Fruit fly (Drosophila melanogaster): ENCODE results near the gene CG7530.
A peak's percentile ranks its signal among the peaks of the same experiment; 100 is the strongest.

CG7530 gene

DNA sequence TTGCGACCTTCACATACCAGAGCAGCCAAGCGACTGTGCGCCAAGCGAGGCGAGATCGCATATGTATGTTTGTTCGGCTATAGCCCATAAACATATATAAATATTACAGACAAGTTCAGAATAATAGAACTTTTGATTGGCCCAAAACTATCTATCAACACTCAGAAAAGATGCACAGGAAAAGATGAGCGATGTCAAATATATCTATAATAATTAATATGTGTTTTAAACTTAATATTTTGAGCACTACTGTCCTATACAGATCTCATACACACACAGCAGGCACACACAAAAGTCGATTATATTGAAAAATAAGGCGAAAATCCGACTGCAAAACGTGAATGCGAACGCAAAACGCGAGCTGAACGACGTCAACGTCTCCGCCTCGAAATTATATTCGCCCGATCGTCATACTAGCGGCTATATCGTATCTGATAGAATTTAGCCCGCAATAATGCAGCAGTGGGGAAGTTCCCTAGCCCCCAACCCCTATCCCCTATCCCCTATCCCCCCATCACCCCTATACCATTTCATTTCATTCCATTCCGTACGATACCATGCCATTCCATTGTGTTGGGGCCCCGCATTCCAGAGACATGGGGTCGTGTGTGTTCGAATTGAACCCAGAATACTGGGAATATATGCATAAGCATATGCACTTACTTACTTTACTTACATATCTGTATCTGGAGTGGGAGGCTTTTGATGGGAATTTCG is 19.7 kb downstream of the CG7530 start (continued):
- TF ChIP-seq Dfd (GFP tag; optimal IDR thresholded peaks at IDR 0.05) (no peak), Hr83 (GFP tag; optimal IDR thresholded peaks at IDR 0.05; ENCODE audit: poor library complexity, severe bottlenecking) (no peak)

DNA sequence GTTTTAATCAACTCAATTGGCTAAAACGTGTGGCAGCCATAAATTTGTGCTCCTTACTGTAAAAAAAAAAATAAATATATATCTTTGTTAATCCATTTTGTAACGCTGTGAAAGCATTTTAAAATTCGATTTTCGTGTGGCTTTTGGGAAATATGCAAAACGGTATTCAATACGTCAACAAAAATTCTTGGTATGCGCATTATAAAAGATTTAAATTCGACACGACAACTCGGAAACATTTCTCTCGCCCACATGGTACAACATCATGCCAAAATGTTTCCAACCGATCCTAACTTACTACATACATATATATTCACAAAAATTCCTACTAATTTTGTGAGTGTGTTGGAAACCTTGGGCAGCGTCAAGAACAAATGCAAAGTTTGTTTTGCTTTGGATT is 20.6 kb downstream of the CG7530 start:
- no peak for TF ChIP-seq lola (GFP tag; optimal IDR thresholded peaks at IDR 0.05)
- no peak for TF ChIP-seq dl (GFP tag; optimal IDR thresholded peaks at IDR 0.05; ENCODE audit: insufficient read depth in 1 of 2, partially characterized antibody in 2 of 2)
- TF ChIP-seq Mio (GFP tag; optimal IDR thresholded peaks at IDR 0.05) = no peak
- no peak for TF ChIP-seq Hr78 (GFP tag; optimal IDR thresholded peaks at IDR 0.05)
- no peak for TF ChIP-seq Hnf4 (GFP tag; optimal IDR thresholded peaks at IDR 0.05)
- no peak for TF ChIP-seq woc (GFP tag; optimal IDR thresholded peaks at IDR 0.05)
- no peak for TF ChIP-seq foxo (GFP tag; optimal IDR thresholded peaks at IDR 0.05)
- TF ChIP-seq sage (GFP tag; optimal IDR thresholded peaks at IDR 0.05) = no peak
- TF ChIP-seq brk (GFP tag; optimal IDR thresholded peaks at IDR 0.05) = no peak
- no peak for TF ChIP-seq usp (GFP tag; optimal IDR thresholded peaks at IDR 0.05)

DNA sequence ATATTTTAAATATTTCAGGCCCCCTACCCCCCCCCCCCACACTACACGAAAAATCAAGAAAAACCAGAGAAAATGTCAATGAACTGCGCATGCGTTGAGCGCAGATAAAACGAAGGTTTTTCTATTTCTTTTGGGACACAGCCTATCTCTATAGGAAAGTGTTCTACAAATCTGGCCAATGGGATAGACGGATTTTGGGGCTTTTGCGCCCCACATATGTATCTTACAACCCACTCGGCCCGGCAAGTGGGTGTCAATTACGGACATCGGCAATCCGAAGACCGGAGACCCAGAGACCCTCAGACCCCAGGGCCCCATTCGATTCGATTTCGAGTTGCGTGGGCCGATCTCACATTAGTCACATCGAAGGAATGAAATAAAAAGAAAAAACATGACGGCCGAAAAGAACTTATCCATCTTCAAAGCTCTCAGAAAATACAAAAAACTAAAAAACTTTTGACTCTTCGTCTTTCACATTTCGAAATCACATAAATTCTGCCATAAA is 21.8 kb downstream of the CG7530 start:
- TF ChIP-seq br (GFP tag; optimal IDR thresholded peaks at IDR 0.05) (no peak), fru (GFP tag; optimal IDR thresholded peaks at IDR 0.05) (no peak), jim (GFP tag; optimal IDR thresholded peaks at IDR 0.05) (no peak), Vsx2 (GFP tag; optimal IDR thresholded peaks at IDR 0.05; ENCODE audit: partially characterized antibody) (no peak), sage (GFP tag; optimal IDR thresholded peaks at IDR 0.05) (no peak), CG32264 (GFP tag; optimal IDR thresholded peaks at IDR 0.05) (no peak), Rel (GFP tag; optimal IDR thresholded peaks at IDR 0.05) (no peak), Rel (tag; optimal IDR thresholded peaks at IDR 0.05) (no peak), h (GFP tag; optimal IDR thresholded peaks at IDR 0.05) (no peak), rgr (GFP tag; optimal IDR thresholded peaks at IDR 0.05) (no peak), CrebA (GFP tag; optimal IDR thresholded peaks at IDR 0.05; ENCODE audit: borderline replicate concordance) (no peak), Mio (GFP tag; optimal IDR thresholded peaks at IDR 0.05) (no peak), psq (GFP tag; optimal IDR thresholded peaks at IDR 0.05) (no peak), dmrt93B (GFP tag; optimal IDR thresholded peaks at IDR 0.05) (no peak), brk (GFP tag; optimal IDR thresholded peaks at IDR 0.05) (no peak), Dif (GFP tag; optimal IDR thresholded peaks at IDR 0.05; ENCODE audit: partially characterized antibody) (no peak), dl (GFP tag; optimal IDR thresholded peaks at IDR 0.05; ENCODE audit: insufficient read depth in 1 of 2, partially characterized antibody in 2 of 2) (no peak), N (GFP tag; optimal IDR thresholded peaks at IDR 0.05) (no peak), foxo (GFP tag; optimal IDR thresholded peaks at IDR 0.05) (no peak), Abd-B (GFP tag; optimal IDR thresholded peaks at IDR 0.05) (no peak), woc (GFP tag; optimal IDR thresholded peaks at IDR 0.05) (no peak)

DNA sequence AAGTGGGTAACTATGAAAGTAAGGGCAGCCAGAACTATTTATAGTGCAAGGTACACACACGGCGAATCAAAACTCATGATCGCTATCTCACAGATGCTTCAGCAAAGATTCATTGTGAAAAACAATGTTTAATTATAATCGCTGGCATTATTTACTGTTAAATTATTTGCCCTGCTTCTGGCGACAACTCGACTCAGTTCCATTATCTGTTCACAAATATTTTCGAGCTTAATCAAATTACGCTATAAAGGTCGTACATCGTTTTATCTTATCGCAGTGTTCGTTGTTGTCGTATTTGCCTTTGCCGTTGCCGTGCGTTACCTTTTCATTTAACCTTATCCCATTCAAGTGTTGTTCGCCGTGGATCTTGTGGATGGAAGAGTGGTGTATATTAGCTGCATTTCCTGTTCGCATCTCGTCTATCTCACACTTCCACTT is 22.3 kb downstream of the CG7530 start:
- no peak for TF ChIP-seq Vsx2 (GFP tag; optimal IDR thresholded peaks at IDR 0.05; ENCODE audit: partially characterized antibody)
- TF ChIP-seq ey (GFP tag; optimal IDR thresholded peaks at IDR 0.05) = no peak
- TF ChIP-seq Jra (GFP tag; optimal IDR thresholded peaks at IDR 0.05) = no peak
- no peak for TF ChIP-seq Abd-B (GFP tag; optimal IDR thresholded peaks at IDR 0.05)
- TF ChIP-seq tai (GFP tag; optimal IDR thresholded peaks at IDR 0.05) = no peak
- TF ChIP-seq h (GFP tag; optimal IDR thresholded peaks at IDR 0.05) = peak; percentile 30
- TF ChIP-seq Rel (GFP tag; optimal IDR thresholded peaks at IDR 0.05) = no peak
- peak; percentile 24 for TF ChIP-seq Rel (tag; optimal IDR thresholded peaks at IDR 0.05)
- TF ChIP-seq Hr78 (GFP tag; optimal IDR thresholded peaks at IDR 0.05) = no peak
- TF ChIP-seq CrebA (GFP tag; optimal IDR thresholded peaks at IDR 0.05; ENCODE audit: borderline replicate concordance) = peak; percentile 36
- peak; percentile 18 for TF ChIP-seq CG32264 (GFP tag; optimal IDR thresholded peaks at IDR 0.05)
- TF ChIP-seq pan (optimal IDR thresholded peaks at IDR 0.05) = no peak
- TF ChIP-seq rgr (GFP tag; optimal IDR thresholded peaks at IDR 0.05) = no peak
